Fruit fly (Drosophila melanogaster) whole organism, embryonic: ENCODE results near the gene Nup37.

Experiments
- Aef1 ChIP-seq: fragments of 200-800 bp; sonication (Bioruptor generic); IDR thresholded peaks from 3 replicates; pipeline ENCODE4 v1.3.6; 2022; ENCODE audit warnings: missing biosample characterization, missing genetic modification characterization
- Atf6 ChIP-seq: fragments of 200-800 bp; sonication (Bioruptor generic); IDR thresholded peaks from 2 replicates; pipeline ENCODE4 v1.3.6; 2022; ENCODE audit warnings: missing biosample characterization, missing genetic modification characterization
- CG10462 ChIP-seq: fragments of 200-800 bp; sonication (Bioruptor generic); optimal IDR thresholded peaks from 2 replicates; lab custom pipeline; 2016; ENCODE audit warnings: missing biosample characterization, missing genetic modification characterization
- CG11085 ChIP-seq: fragments of 200-800 bp; sonication (Bioruptor generic); IDR thresholded peaks from 2 replicates; pipeline ENCODE4 v1.3.6; 2022; ENCODE audit warnings: missing biosample characterization, missing genetic modification characterization
- CG11093 ChIP-seq: fragments of 200-800 bp; sonication (Bioruptor generic); IDR thresholded peaks from 3 replicates; pipeline ENCODE4 v1.3.6; 2022; ENCODE audit warnings: missing biosample characterization, missing genetic modification characterization
- CG11696 ChIP-seq: fragments of 200-800 bp; sonication (Bioruptor generic); IDR thresholded peaks from 2 replicates; pipeline ENCODE4 v1.3.6; 2022; ENCODE audit warnings: missing biosample characterization, missing genetic modification characterization
- CG12769 ChIP-seq: fragments of 200-800 bp; sonication (Bioruptor generic); optimal IDR thresholded peaks from 2 replicates; lab custom pipeline; 2019; ENCODE audit warnings: missing biosample characterization, mild to moderate bottlenecking, missing genetic modification characterization, moderate library complexity
- CG13894 ChIP-seq: fragments of 200-800 bp; sonication (Bioruptor generic); optimal IDR thresholded peaks from 3 replicates; lab custom pipeline; 2018; ENCODE audit warnings: missing biosample characterization, mild to moderate bottlenecking, missing genetic modification characterization, moderate library complexity
- CG14710 ChIP-seq: fragments of 200-800 bp; sonication (Bioruptor generic); optimal IDR thresholded peaks from 3 replicates; lab custom pipeline; 2019; ENCODE audit warnings: missing biosample characterization, mild to moderate bottlenecking, missing genetic modification characterization, moderate library complexity
- CG17328 ChIP-seq: fragments of 200-800 bp; sonication (Bioruptor generic); IDR thresholded peaks from 2 replicates; pipeline ENCODE4 v1.3.6; 2022; ENCODE audit warnings: missing biosample characterization, missing genetic modification characterization
- CG17802 ChIP-seq: fragments of 200-800 bp; sonication (Bioruptor generic); optimal IDR thresholded peaks from 2 replicates; lab custom pipeline; 2018; ENCODE audit warnings: missing biosample characterization, mild to moderate bottlenecking, missing genetic modification characterization, moderate library complexity
- CG18619 ChIP-seq: fragments of 200-800 bp; sonication (Bioruptor generic); optimal IDR thresholded peaks from 3 replicates; lab custom pipeline; 2017; ENCODE audit warnings: missing biosample characterization, mild to moderate bottlenecking, missing genetic modification characterization
- CG4360 ChIP-seq: fragments of 200-800 bp; sonication (Bioruptor generic); IDR thresholded peaks from 2 replicates; pipeline ENCODE4 v1.3.6; 2022; ENCODE audit warnings: missing biosample characterization, missing genetic modification characterization
- CG8765 ChIP-seq: fragments of 200-800 bp; sonication (Bioruptor generic); IDR thresholded peaks from 2 replicates; pipeline ENCODE4 v1.3.6; 2022; ENCODE audit warnings: missing biosample characterization, missing genetic modification characterization
- CrebB ChIP-seq: fragments of 200-800 bp; sonication (Bioruptor generic); optimal IDR thresholded peaks from 3 replicates; lab custom pipeline; 2018; ENCODE audit warnings: missing biosample characterization, mild to moderate bottlenecking, missing genetic modification characterization
- Dad ChIP-seq: fragments of 200-800 bp; sonication (Bioruptor generic); optimal IDR thresholded peaks from 3 replicates; lab custom pipeline; 2016; ENCODE audit warnings: missing biosample characterization, missing genetic modification characterization
- Eip74EF ChIP-seq, 2 experiments: fragments of 200-800 bp in 1 of 2; fragments of >200 bp in 1 of 2; sonication (Bioruptor generic) in 1 of 2; optimal IDR thresholded peaks; 2 replicates each; lab custom pipeline; 2017 to 2019; ENCODE audit warnings: missing biosample characterization in 2 of 2, missing genetic modification characterization in 2 of 2, mild to moderate bottlenecking in 1 of 2, moderate library complexity in 1 of 2
- Elba2 ChIP-seq: fragments of 200-800 bp; sonication (Bioruptor generic); optimal IDR thresholded peaks from 3 replicates; lab custom pipeline; 2016; ENCODE audit warnings: missing biosample characterization, missing genetic modification characterization
- Ets65A ChIP-seq: fragments of 200-800 bp; sonication (Bioruptor generic); peaks from one replicate; lab custom pipeline; 2016; ENCODE audit warnings: missing biosample characterization, missing genetic modification characterization
- Optix ChIP-seq: fragments of 200-800 bp; sonication (Bioruptor generic); IDR thresholded peaks from 3 replicates; pipeline ENCODE4 v1.3.6; 2022; ENCODE audit warnings: missing biosample characterization, missing genetic modification characterization
- abd-A ChIP-seq: fragments of 200-800 bp; sonication (Bioruptor generic); optimal IDR thresholded peaks from 3 replicates; lab custom pipeline; 2019; ENCODE audit warnings: missing biosample characterization, mild to moderate bottlenecking, missing genetic modification characterization, moderate library complexity
- ap ChIP-seq: fragments of 200-800 bp; sonication (Bioruptor generic); IDR thresholded peaks from 2 replicates; pipeline ENCODE4 v1.3.6; 2022; ENCODE audit warnings: missing biosample characterization, missing genetic modification characterization
- cato ChIP-seq: fragments of 200-800 bp; sonication (Bioruptor generic); optimal IDR thresholded peaks from 2 replicates; lab custom pipeline; 2016; ENCODE audit warnings: missing biosample characterization, missing genetic modification characterization, borderline replicate concordance
- cg ChIP-seq: fragments of 200-800 bp; sonication (Bioruptor generic); optimal IDR thresholded peaks from 3 replicates; lab custom pipeline; 2019; ENCODE audit warnings: missing biosample characterization, mild to moderate bottlenecking, missing genetic modification characterization, moderate library complexity
- chinmo ChIP-seq: fragments of 200-800 bp; sonication (Bioruptor generic); IDR thresholded peaks from 4 replicates; pipeline ENCODE4 v1.3.6; 2022; ENCODE audit warnings: missing biosample characterization, missing genetic modification characterization; ENCODE audit not compliant: partially characterized antibody
- chn ChIP-seq: fragments of 200-800 bp; sonication (Bioruptor generic); optimal IDR thresholded peaks from 2 replicates; lab custom pipeline; 2016; ENCODE audit warnings: missing biosample characterization, missing genetic modification characterization
- cwo ChIP-seq: fragments of 200-800 bp; sonication (Bioruptor generic); optimal IDR thresholded peaks from 3 replicates; lab custom pipeline; 2017; ENCODE audit warnings: missing biosample characterization, missing genetic modification characterization, mild to moderate bottlenecking, moderate library complexity, missing genetic modification reagents
- da ChIP-seq: fragments of 200-800 bp; sonication (Bioruptor generic); optimal IDR thresholded peaks from 2 replicates; lab custom pipeline; 2016; ENCODE audit warnings: missing biosample characterization, missing genetic modification characterization
- dpn ChIP-seq, 2 experiments: fragments of 200-800 bp; sonication (Bioruptor generic); optimal IDR thresholded peaks; 3 replicates each; lab custom pipeline; 2016; ENCODE audit warnings: missing biosample characterization in 2 of 2, missing genetic modification characterization in 2 of 2
- kah ChIP-seq: fragments of 200-800 bp; sonication (Bioruptor generic); optimal IDR thresholded peaks from 2 replicates; lab custom pipeline; 2018; ENCODE audit warnings: missing biosample characterization, mild to moderate bottlenecking, missing genetic modification characterization
- lola ChIP-seq, 3 experiments: fragments of >200 bp in 2 of 3; fragments of 200-800 bp in 1 of 3; sonication (Bioruptor generic) in 1 of 3; optimal IDR thresholded peaks; 2 replicates each; lab custom pipeline; 2017 to 2019; ENCODE audit warnings: missing biosample characterization in 3 of 3, missing genetic modification characterization in 3 of 3, mild to moderate bottlenecking in 1 of 3, moderate library complexity in 1 of 3
- nau ChIP-seq: fragments of 200-800 bp; sonication (Bioruptor generic); optimal IDR thresholded peaks from 3 replicates; lab custom pipeline; 2017; ENCODE audit warnings: missing biosample characterization, mild to moderate bottlenecking, missing genetic modification characterization, missing genetic modification reagents
- nom ChIP-seq: fragments of 200-800 bp; sonication (Bioruptor generic); optimal IDR thresholded peaks from 2 replicates; lab custom pipeline; 2017; ENCODE audit warnings: missing biosample characterization, missing genetic modification characterization, mild to moderate bottlenecking, moderate library complexity, missing genetic modification reagents
- sd ChIP-seq: fragments of 200-800 bp; sonication (Bioruptor generic); optimal IDR thresholded peaks from 3 replicates; lab custom pipeline; 2018; ENCODE audit warnings: missing biosample characterization, mild to moderate bottlenecking, missing genetic modification characterization, moderate library complexity
- sug ChIP-seq: fragments of 200-800 bp; optimal IDR thresholded peaks from 2 replicates; lab custom pipeline; 2019; ENCODE audit warnings: missing biosample characterization, mild to moderate bottlenecking, missing genetic modification characterization, moderate library complexity
- tio ChIP-seq: fragments of 200-800 bp; sonication (Bioruptor generic); optimal IDR thresholded peaks from 2 replicates; lab custom pipeline; 2017; ENCODE audit warnings: missing biosample characterization, missing genetic modification characterization, inconsistent platforms
- toy ChIP-seq: fragments of 200-800 bp; sonication (Bioruptor generic); IDR thresholded peaks from 2 replicates; pipeline ENCODE4 v1.3.6; 2022; ENCODE audit warnings: missing biosample characterization, missing genetic modification characterization

The Nup37 gene

DNA sequence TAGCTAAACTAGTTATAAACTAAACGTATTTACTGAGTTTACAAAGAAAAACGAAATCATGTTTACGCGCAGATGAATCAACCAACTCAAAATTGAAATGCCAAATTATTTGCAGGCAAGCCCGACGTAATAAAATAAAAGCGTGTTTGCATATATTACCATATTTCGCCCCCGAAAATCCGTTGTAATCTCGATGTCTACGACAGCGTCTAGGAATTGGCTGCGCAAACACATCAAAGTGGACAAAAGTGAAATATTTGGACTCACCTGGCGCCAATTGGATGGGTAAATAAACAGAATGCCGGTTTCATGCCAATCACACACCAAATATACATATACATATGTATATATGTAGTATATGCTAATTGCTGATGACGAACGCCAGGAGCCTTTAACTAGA, 11.3 kb upstream of the Nup37 start (continued):
- TF ChIP-seq CG17328 (GFP tag; lab: Robert Waterston, UW) = no peak
- TF ChIP-seq abd-A (tag; lab: Kevin White, UChicago) = peak; percentile 62
- peak; percentile 3 for TF ChIP-seq sug (tag; lab: Kevin White, UChicago)
- peak; percentile 89 for TF ChIP-seq sd
- TF ChIP-seq cg = no peak
- TF ChIP-seq CrebB (tag; lab: Kevin White, UChicago) = no peak
- no peak for TF ChIP-seq Dad (GFP tag; lab: Kevin White, UChicago)
- no peak for TF ChIP-seq cato (GFP tag; lab: Kevin White, UChicago)
- TF ChIP-seq nau (GFP tag; lab: Kevin White, UChicago) = no peak
- peak; percentile 30 for TF ChIP-seq CG12769 (tag; lab: Kevin White, UChicago)
- no peak for TF ChIP-seq Elba2 (GFP tag; lab: Kevin White, UChicago)

DNA sequence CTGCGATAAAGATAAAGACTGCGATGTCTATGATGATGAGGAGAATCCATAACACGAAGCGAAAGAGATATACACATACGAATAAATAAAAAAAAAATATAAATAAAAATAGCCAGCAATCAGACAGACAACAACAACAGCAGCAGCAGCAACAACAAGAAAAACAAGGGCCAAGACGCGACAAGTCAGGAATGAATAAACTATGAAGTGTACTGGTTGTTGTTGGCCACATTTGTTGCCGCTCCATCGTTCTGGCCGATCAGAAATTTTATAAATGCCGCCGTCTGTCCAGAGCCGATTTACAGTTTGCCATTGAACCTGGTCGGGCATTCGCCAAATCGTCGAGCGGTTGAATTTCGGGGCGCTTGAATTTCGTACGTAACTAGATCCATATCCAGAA, 10.1 kb upstream of the Nup37 start, which contains the start of gene Jhbp7:
Gene Jhbp7, plus strand, starts transcription at position 301 of the 400 bp plus-strand sequence.
- TF ChIP-seq nom (GFP tag; lab: Kevin White, UChicago) (peak; percentile 34), lola (GFP tag; optimal IDR thresholded peaks at IDR 0.05; lab: Kevin White, UChicago) (no peak), CG4360 (GFP tag; lab: Robert Waterston, UW) (peak; percentile 64), ap (GFP tag; lab: Robert Waterston, UW) (no peak), Ets65A (GFP tag; lab: Kevin White, UChicago) (no peak), toy (GFP tag; lab: Robert Waterston, UW) (no peak), Optix (GFP tag; lab: Robert Waterston, UW) (no peak), CG11093 (GFP tag; lab: Robert Waterston, UW) (no peak)
- TF ChIP-seq, all 482 proteins: peak for 2

DNA sequence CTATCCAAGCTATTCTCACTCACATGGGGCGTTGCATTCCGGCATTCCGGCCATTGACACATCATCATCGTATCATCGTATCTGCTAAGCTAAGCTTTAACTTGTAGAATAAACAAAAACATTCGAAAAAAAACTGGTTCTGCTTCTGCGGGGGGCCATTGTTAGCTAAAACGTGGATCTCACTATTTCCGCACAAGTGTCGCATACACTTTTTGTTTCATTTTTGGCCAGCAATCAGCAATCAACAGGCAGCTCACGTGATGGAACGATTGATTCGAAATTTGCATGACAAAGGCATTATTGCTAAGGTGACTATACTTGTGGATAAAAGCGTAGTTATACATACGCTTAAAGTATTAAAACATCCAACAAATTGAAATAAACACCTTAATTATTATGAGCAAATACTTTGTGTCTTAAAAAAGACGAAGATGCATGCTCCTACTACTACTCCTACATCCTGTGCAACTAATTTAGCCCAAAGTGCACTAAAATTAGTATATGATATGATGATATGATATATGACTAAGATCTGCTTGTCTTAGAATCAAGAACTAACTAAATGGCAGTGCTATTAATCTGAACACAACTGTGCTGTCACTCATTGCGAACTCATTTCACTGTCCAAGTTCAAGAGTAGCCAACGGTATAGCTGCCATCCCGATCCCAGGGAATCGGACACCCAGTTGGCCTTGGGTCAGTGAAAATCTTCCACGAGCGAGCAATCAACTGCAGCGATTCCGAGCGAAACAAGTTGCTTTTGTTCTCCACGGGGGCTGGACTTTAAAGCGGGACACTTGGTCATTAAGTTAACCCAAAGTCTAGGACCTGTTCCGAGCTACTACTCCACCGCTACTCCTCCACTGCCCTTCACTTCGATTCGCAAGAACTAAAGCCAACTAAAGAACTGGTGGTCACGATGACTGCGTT, 8.4 kb upstream of the Nup37 start:
- peak; percentile 84 for TF ChIP-seq sug (tag; lab: Kevin White, UChicago)
- TF ChIP-seq CG17802 (tag; lab: Kevin White, UChicago) = no peak
- TF ChIP-seq Eip74EF (GFP tag; optimal IDR thresholded peaks at IDR 0.05; lab: Kevin White, UChicago) = peak in 1 of 2 experiments; percentile 10
- 0 out of 4 replicates have a peak, but pooled peaks have one; percentile 44 for TF ChIP-seq chinmo (GFP tag; lab: Robert Waterston, UW)
- TF ChIP-seq cwo = peak; percentile 64
- TF ChIP-seq cg = no peak
- TF ChIP-seq nom (GFP tag; lab: Kevin White, UChicago) = peak; percentile 46
- TF ChIP-seq Atf6 = 0 out of 2 replicates have a peak, but pooled peaks have one; percentile 11
- TF ChIP-seq da (GFP tag; lab: Kevin White, UChicago) = no peak
- no peak for TF ChIP-seq CG18619

DNA sequence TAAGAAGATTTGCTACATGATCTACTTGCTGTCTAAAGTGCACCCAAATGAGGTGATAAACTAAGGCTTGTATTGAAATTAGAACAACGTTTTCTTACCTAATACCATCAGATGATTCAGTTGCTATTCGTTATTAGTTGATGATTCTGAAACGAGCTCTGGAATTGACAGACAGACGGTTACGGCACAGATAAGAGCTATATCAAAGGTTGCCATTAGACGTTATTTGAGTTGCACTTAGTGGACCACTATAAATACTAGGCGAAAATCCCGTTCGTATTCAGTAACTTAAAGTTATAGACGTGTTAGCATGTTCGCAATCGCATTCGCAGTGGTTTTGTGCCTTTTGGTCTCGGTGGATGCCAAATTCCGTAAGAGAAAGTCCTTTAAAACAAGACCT, 7.6 kb upstream of the Nup37 start, which contains the start of gene to:
Gene to, plus strand, starts transcription at position 301 of the 400 bp plus-strand sequence.
- TF ChIP-seq Aef1 (GFP tag; lab: Robert Waterston, UW) (no peak), tio (no peak), CG10462 (GFP tag; lab: Kevin White, UChicago) (no peak), chn (GFP tag; lab: Kevin White, UChicago) (no peak), CG8765 (GFP tag; lab: Robert Waterston, UW) (no peak), CG11085 (GFP tag; lab: Robert Waterston, UW) (no peak), CG11696 (no peak), dpn (GFP tag; optimal IDR thresholded peaks at IDR 0.05; lab: Kevin White, UChicago) (no peak), CG14710 (tag; lab: Kevin White, UChicago) (no peak), CG13894 (no peak), kah (GFP tag; lab: Kevin White, UChicago) (no peak)
